Fruit fly (Drosophila melanogaster): ENCODE results near the gene NijA.

NijA gene

dm6 chr3L:10737123-10737709 lies 40.5 kb upstream of the NijA start (continued):
- TF ChIP-seq Asciz (GFP tag; optimal IDR thresholded peaks at IDR 0.05) = peak; percentile 64
- TF ChIP-seq ase (GFP tag; IDR thresholded peaks at IDR 0.05) = no peak
- TF ChIP-seq Hand (GFP tag; optimal IDR thresholded peaks at IDR 0.05) = no peak
- 0 out of 3 replicates have a peak, but pooled peaks have one; percentile 53 for TF ChIP-seq zen2 (GFP tag; IDR thresholded peaks at IDR 0.05; ENCODE audit: partially characterized antibody)
- TF ChIP-seq CG10209 (GFP tag; optimal IDR thresholded peaks at IDR 0.05) = no peak
- TF ChIP-seq dmrt11E (tag; optimal IDR thresholded peaks at IDR 0.05) = no peak
- no peak for TF ChIP-seq hkb (optimal IDR thresholded peaks at IDR 0.05)
- no peak for TF ChIP-seq hkb (GFP tag; IDR thresholded peaks at IDR 0.05)
- no peak for TF ChIP-seq Ets65A (GFP tag)
- peak; percentile 59; the same call in 1 of the 3 replicates for TF ChIP-seq gce (GFP tag; IDR thresholded peaks at IDR 0.05)
- TF ChIP-seq ham (GFP tag; IDR thresholded peaks at IDR 0.05) = no peak
- no peak for TF ChIP-seq CG13624 (GFP tag; optimal IDR thresholded peaks at IDR 0.05)
- no peak for TF ChIP-seq CG17385 (GFP tag; optimal IDR thresholded peaks at IDR 0.05)
- TF ChIP-seq CoRest (tag; optimal IDR thresholded peaks at IDR 0.05) = no peak
- no peak for TF ChIP-seq CG8944 (GFP tag; optimal IDR thresholded peaks at IDR 0.05)
- TF ChIP-seq tio (GFP tag; optimal IDR thresholded peaks at IDR 0.05) = no peak
- peak; percentile 93 for TF ChIP-seq grn (GFP tag; optimal IDR thresholded peaks at IDR 0.05)
- TF ChIP-seq usp (GFP tag; optimal IDR thresholded peaks at IDR 0.05) = no peak
- peak; percentile 94 for TF ChIP-seq CG4360 (GFP tag; IDR thresholded peaks at IDR 0.05)
- TF ChIP-seq CG5180 (GFP tag; optimal IDR thresholded peaks at IDR 0.05) = peak; percentile 96
- TF ChIP-seq cwo (GFP tag; optimal IDR thresholded peaks at IDR 0.05) = peak; percentile 54
- no peak for TF ChIP-seq CG3726 (GFP tag; IDR thresholded peaks at IDR 0.05)
- no peak for TF ChIP-seq CG1792 (GFP tag; optimal IDR thresholded peaks at IDR 0.05)
- TF ChIP-seq twi (tag; optimal IDR thresholded peaks at IDR 0.05) = peak; percentile 44
- TF ChIP-seq hbn (GFP tag; IDR thresholded peaks at IDR 0.05; ENCODE audit: partially characterized antibody) = no peak
- no peak for TF ChIP-seq Elba2 (GFP tag; optimal IDR thresholded peaks at IDR 0.05)
- TF ChIP-seq klu (GFP tag; IDR thresholded peaks at IDR 0.05) = no peak
- TF ChIP-seq CTCF (GFP tag; optimal IDR thresholded peaks at IDR 0.05) = peak; percentile 33
- TF ChIP-seq ken (GFP tag; IDR thresholded peaks at IDR 0.05) = 0 out of 3 replicates have a peak, but pooled peaks have one; percentile 31
- TF ChIP-seq gem (tag; optimal IDR thresholded peaks at IDR 0.05) = peak; percentile 7
- TF ChIP-seq Xrp1 (GFP tag; IDR thresholded peaks at IDR 0.05) = no peak
- TF ChIP-seq abd-A (tag; optimal IDR thresholded peaks at IDR 0.05) = peak; percentile 100
- no peak for TF ChIP-seq da (GFP tag; optimal IDR thresholded peaks at IDR 0.05)
- TF ChIP-seq CG11093 (GFP tag; IDR thresholded peaks at IDR 0.05) = no peak
- TF ChIP-seq CG10147 (GFP tag; optimal IDR thresholded peaks at IDR 0.05) = no peak
- peak; percentile 25 for TF ChIP-seq odd (GFP tag; optimal IDR thresholded peaks at IDR 0.05)
- no peak for TF ChIP-seq tgo (GFP tag; IDR thresholded peaks at IDR 0.05)
- no peak for TF ChIP-seq C15 (GFP tag; IDR thresholded peaks at IDR 0.05)
- no peak for TF ChIP-seq tll (GFP tag; optimal IDR thresholded peaks at IDR 0.05)
- TF ChIP-seq pum (GFP tag; optimal IDR thresholded peaks at IDR 0.05) = no peak
- no peak for TF ChIP-seq CG11560 (tag; IDR thresholded peaks at IDR 0.05)
- TF ChIP-seq corto (GFP tag; optimal IDR thresholded peaks at IDR 0.05) = no peak
- TF ChIP-seq sc (optimal IDR thresholded peaks at IDR 0.05) = no peak
- TF ChIP-seq sc (GFP tag; optimal IDR thresholded peaks at IDR 0.05) = no peak
- TF ChIP-seq CG31441 (GFP tag; IDR thresholded peaks at IDR 0.05) = no peak
- TF ChIP-seq Dbx (GFP tag; IDR thresholded peaks at IDR 0.05) = 0 out of 3 replicates have a peak, but pooled peaks have one; percentile 9
- TF ChIP-seq chn (GFP tag; optimal IDR thresholded peaks at IDR 0.05) = no peak
- peak; percentile 54 for TF ChIP-seq nau (GFP tag; optimal IDR thresholded peaks at IDR 0.05)
- TF ChIP-seq Doc3 (GFP tag; IDR thresholded peaks at IDR 0.05; ENCODE audit: partially characterized antibody) = no peak
- peak; percentile 33 for TF ChIP-seq gcm (GFP tag; optimal IDR thresholded peaks at IDR 0.05)
- TF ChIP-seq so (GFP tag; IDR thresholded peaks at IDR 0.05) = peak; percentile 41; the same call in 2 of the 3 replicates
- no peak for TF ChIP-seq CG33213 (GFP tag; optimal IDR thresholded peaks at IDR 0.05)
